Fruit fly (Drosophila melanogaster) whole organism: ENCODE measurements around the gene LManII.

Source experiments
- Dll ChIP-seq: fragments of >200 bp; optimal IDR thresholded peaks from 2 replicates; lab custom pipeline; 2017
- pan ChIP-seq: fragments of >200 bp; optimal IDR thresholded peaks from 2 replicates; lab custom pipeline; 2017
- psq ChIP-seq: fragments of >200 bp; optimal IDR thresholded peaks from 2 replicates; lab custom pipeline; 2017
- usp ChIP-seq: fragments of >200 bp; optimal IDR thresholded peaks from 2 replicates; lab custom pipeline; 2017; ENCODE audit warnings: missing biosample characterization, missing genetic modification characterization, mixed read lengths

dm6 chr2L:10452296-10452695 is 5.2 kb upstream of the LManII start, which contains the start of gene ppk10:
- TF ChIP-seq Dll (lab: Kevin White, UChicago) (no peak), psq (lab: Kevin White, UChicago) (no peak), usp (no peak), pan (no peak)
